Fruit fly (Drosophila melanogaster) Kc167 (cell line): ENCODE measurements around the gene Lcp65Aa.
"Not testable (repeated sequence)": the region's sequence is repeated elsewhere in the genome, so short reads cannot be mapped to it uniquely, and the experiment has no call there.

ENCODE experiments used
- Myc ChIP-seq: fragments of >200 bp; optimal IDR thresholded peaks from 2 replicates; lab custom pipeline; 2017; ENCODE audit warnings: missing external identifiers
- Sin3A ChIP-seq: fragments of >200 bp; optimal IDR thresholded peaks from 2 replicates; lab custom pipeline; 2018; ENCODE audit warnings: missing external identifiers
- h ChIP-seq: fragments of >200 bp; optimal IDR thresholded peaks from 3 replicates; lab custom pipeline; 2018; ENCODE audit warnings: missing external identifiers
- insv ChIP-seq: fragments of >200 bp; optimal IDR thresholded peaks from 3 replicates; lab custom pipeline; 2018; ENCODE audit warnings: missing external identifiers
- psq ChIP-seq: fragments of >200 bp; optimal IDR thresholded peaks from 2 replicates; lab custom pipeline; 2017; ENCODE audit warnings: missing external identifiers
- ttk ChIP-seq: sonication (Bioruptor generic); optimal IDR thresholded peaks from 2 replicates; lab custom pipeline; 2017; ENCODE audit warnings: missing external identifiers

The Lcp65Aa gene

DNA sequence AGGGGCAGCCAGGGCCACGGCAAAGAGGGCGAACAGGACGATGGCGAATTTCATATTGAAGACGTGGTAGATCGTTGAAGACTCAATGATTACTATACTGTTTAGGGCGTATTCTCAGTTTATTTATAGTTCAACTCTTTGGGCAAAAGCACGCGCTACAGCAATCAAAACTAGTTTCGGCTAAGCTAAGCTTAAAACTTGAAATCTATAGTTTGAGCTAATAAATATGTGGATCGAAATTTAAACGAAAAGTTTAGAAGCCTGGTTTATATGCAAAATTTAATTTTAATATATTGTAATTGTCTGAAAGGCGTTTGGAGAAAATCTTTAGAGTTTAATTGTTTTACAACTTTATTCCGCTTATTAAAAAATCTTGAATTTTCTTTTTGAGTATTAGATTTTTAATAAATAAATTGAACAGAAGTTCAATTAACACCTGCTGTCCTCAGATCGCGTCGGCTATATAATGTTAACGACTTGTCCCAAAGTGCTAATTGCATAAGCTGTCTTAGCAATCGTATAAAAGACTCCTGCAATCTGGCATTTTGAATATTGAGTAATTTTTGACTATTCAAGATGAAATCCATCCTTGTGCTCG is at the start of gene Lcp65Aa, which contains the start of gene Cpr65Ax2:
Gene Lcp65Aa (plus strand): TSS at position 548 of the 598 bp plus-strand sequence.
Gene Cpr65Ax2 (minus strand): TSS at position 101 of the 598 bp plus-strand sequence.
- TF ChIP-seq Sin3A (lab: Kevin White, UChicago); insv (lab: Kevin White, UChicago); h: not testable (repeated sequence)

DNA sequence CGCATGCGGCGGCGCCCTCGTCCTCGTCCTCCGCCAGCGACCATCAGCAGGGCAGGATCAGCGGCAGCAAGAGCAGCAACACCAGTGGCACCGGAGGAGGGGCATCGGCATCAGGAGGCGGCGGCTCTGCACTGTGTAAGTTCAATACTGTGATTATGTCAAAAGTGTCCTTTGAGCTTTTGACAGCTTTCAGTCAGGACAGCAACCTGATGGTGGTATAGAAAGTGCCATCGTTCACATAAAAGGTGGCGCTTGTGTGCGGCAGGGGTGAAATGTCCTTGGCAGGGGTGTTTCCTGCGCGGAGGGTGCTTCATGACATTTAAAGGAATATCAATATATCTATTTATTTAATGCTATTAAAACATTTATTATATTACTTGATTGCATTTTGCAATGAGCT is 47.4 kb upstream of the Lcp65Aa start:
- TF ChIP-seq insv (lab: Kevin White, UChicago), result no peak
- no peak for TF ChIP-seq Sin3A (lab: Kevin White, UChicago)

DNA sequence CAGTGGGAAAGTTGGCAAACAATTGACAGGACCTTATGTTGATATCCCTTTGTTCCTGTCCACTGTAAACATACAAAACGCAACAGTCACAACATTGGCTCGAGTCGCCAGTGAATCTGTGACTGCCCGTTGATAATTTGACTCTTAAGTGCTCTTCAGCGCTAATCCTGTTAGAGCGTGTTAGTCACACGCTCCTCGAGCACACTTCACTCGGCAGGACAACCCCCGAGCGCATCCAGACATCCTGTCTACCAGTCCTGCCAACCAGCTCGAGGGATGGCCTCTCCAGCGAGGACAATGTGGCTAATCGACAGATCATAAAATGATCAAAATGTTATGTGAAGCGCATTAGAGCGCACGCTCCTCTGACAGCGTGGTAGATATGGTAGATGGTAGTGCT is 46.6 kb upstream of the Lcp65Aa start:
- TF ChIP-seq insv (lab: Kevin White, UChicago), result no peak
- no peak for TF ChIP-seq ttk (lab: Kevin White, UChicago)
- no peak for TF ChIP-seq h
- TF ChIP-seq Myc (lab: Kevin White, UChicago), result no peak
- no peak for TF ChIP-seq Sin3A (lab: Kevin White, UChicago)
- no peak for TF ChIP-seq psq

DNA sequence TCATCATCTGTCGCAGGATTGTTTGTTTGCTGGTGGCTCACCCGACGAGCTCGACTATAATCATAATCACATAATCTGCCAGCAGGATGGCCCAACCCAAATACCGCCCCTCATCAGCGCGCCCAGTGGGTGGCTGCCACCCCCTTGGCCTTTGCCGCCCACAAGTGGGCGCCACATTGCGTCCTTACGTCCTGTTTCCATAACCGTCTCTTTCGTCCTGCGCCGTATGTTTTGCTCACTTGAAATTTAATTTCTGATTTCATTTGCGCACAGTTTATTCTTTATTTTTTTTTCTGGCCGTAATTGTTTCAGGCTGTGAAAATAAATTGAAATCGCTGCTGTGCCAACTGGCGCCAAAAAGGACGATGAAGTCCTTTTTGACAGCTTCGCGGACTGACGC is 45.7 kb upstream of the Lcp65Aa start:
- TF ChIP-seq h (no peak), Sin3A (lab: Kevin White, UChicago) (no peak), ttk (lab: Kevin White, UChicago) (no peak), psq (no peak), insv (lab: Kevin White, UChicago) (no peak), Myc (lab: Kevin White, UChicago) (no peak)

DNA sequence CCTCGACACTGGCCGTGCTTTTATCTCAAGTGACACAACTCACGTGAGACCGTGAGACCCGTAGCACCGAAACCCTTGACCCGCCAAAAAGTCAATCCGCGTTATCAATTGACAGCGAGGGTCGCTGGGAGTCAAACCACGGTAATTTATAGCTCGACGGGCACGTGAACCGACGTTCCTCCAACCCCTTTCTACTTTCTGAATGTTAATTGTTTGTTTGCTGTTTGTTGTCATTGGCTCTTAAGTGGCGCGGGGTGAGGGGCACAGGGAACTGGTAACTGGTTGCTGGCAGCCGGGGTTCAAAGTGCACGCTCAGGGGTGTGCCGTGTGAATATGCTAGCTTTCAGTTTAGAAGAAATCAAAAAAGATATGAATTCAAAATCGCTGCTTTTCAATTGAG is 44.4 kb upstream of the Lcp65Aa start:
- TF ChIP-seq h (no peak), insv (lab: Kevin White, UChicago) (no peak), psq (no peak), Myc (lab: Kevin White, UChicago) (no peak), Sin3A (lab: Kevin White, UChicago) (no peak), ttk (lab: Kevin White, UChicago) (no peak)

DNA sequence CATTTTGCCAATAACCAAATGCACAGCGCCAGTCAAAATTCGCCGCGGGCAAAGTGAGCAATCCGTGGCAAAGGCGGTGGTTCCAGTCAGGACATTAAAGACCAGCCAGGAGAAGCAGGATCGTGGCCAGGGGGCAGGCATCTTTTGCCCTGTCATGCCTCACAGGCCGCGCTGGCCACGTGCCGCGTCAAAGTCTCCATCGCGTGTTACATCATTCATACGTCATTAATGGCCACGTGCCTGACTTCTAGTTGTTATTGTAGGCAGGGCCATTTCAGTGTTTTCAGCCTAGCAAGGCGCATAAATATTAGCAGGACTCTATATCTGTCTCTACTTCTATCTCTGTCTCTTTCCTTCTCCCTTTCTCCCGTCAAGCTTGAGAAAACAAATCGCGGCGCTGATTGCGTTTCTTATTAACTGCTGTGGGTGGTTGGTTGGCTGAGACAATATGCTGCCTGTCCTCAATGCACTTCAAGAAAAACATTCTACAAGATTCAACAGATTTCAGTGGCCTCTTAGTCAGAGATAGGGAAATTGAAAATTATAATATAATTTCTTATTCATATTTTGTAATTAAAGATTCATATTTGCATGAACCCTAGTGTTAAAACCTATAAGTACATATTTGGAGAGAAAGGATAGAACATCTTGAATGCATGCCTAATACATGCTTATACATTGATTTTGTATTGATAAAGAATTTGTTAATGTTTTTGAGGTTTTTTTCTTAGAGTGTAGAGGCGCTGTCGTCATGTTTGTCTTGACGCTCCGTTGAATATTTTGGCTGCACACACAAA is 42.6 kb upstream of the Lcp65Aa start:
- no peak for TF ChIP-seq psq
- no peak for TF ChIP-seq Myc (lab: Kevin White, UChicago)
- TF ChIP-seq h, result no peak
- no peak for TF ChIP-seq insv (lab: Kevin White, UChicago)
- TF ChIP-seq Sin3A (lab: Kevin White, UChicago), result no peak
- no peak for TF ChIP-seq ttk (lab: Kevin White, UChicago)

DNA sequence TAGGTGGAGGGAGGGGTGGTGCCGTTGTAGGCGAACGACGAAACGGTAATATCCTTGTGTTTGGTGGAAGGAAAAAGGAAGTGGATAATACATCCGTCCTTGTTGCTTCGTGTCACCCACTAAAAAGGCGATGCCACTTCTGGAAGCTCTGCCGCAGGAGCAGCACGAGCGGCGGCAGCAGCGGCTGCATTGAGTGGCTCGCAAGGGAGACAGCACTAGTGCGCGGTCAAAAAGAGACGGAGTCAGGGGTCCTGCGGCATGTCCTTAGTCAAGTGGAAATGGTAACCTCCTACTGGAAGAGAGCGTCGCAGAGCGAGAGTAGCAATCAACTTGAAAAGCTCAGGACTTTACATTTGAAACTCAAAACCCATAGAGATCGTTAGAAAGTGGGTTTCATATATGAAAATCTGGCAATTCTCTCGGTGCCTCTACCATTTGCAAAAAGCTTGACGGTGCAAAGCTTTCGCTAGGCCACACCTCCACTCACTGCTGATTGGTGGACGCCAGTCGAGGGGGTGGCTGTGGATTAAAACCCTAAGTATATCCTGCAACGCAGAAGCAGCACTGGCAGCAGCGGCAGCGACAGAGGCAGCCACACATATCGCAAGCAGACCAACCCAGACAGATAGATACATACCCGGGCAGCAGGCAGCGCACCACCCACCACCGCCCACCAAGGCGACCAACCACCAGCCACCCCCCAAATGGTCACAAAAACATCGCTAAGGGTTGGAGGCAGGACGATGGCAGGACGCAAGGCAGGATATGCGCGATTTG is 40.2 kb upstream of the Lcp65Aa start:
- no peak for TF ChIP-seq h

DNA sequence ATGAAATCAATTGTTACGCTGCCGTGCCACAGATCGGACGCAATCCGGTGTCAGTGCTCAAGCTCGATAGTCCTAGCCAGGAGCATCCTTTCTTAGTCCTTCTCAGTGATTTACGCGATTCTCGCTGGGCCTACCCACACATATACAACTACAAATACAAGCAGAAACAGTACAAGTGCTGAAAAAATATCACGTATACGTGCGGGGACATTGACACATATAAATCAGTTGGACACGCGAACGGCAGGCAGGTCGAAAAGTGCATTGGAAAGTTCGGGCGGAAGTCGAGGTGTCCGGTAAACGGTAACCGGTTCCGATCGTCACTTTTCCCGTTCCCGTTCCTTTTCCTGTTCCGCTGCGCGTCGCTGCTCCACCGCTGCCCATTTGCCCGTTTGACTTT is 39.6 kb upstream of the Lcp65Aa start:
- TF ChIP-seq psq, result no peak
- no peak for TF ChIP-seq Sin3A (lab: Kevin White, UChicago)
- TF ChIP-seq h, result no peak
- TF ChIP-seq Myc (lab: Kevin White, UChicago), result no peak
- no peak for TF ChIP-seq ttk (lab: Kevin White, UChicago)
- no peak for TF ChIP-seq insv (lab: Kevin White, UChicago)

DNA sequence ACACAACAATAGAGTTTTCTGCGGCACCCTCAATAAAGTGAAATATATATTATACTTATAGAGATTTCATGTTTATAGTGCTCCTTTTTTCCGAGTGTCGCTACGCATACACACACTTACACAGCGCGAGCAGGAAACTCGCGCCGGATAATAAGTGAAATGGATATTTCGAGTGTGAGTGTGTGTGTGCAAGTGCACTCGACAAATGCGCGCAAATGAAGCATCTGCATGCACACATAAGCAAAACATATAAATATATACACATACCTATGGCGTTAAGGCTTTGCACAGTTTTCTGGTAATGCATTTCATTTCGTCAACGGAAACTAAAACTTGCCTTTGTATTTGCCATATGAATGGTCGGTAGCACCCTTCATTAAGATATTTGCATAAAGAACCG is 35.6 kb upstream of the Lcp65Aa start:
- TF ChIP-seq psq, result no peak
- no peak for TF ChIP-seq Sin3A (lab: Kevin White, UChicago)
- TF ChIP-seq h, result no peak
- TF ChIP-seq Myc (lab: Kevin White, UChicago), result no peak
- no peak for TF ChIP-seq ttk (lab: Kevin White, UChicago)
- no peak for TF ChIP-seq insv (lab: Kevin White, UChicago)

DNA sequence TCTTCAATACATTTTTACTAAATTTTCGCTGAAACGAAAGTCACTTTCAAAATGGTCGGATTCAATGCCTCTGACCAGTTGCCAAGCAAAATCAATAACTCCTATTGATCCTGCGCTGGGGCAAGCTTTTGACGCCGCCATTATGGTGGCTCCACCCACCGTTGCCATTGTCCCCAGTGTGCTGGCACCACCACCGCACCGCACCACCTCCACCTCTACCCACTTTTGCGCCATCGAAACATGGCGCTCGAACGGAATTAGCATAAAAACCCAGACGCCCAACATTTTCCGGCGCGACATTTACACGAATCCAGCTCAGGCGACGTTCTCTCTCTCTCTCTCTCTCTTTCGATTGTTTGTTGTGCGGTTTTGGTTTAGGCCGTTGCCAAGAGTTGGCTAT is 34.2 kb upstream of the Lcp65Aa start:
- no peak for TF ChIP-seq insv (lab: Kevin White, UChicago)
- no peak for TF ChIP-seq psq
- no peak for TF ChIP-seq h
- no peak for TF ChIP-seq Sin3A (lab: Kevin White, UChicago)
- no peak for TF ChIP-seq Myc (lab: Kevin White, UChicago)
- TF ChIP-seq ttk (lab: Kevin White, UChicago), result no peak

DNA sequence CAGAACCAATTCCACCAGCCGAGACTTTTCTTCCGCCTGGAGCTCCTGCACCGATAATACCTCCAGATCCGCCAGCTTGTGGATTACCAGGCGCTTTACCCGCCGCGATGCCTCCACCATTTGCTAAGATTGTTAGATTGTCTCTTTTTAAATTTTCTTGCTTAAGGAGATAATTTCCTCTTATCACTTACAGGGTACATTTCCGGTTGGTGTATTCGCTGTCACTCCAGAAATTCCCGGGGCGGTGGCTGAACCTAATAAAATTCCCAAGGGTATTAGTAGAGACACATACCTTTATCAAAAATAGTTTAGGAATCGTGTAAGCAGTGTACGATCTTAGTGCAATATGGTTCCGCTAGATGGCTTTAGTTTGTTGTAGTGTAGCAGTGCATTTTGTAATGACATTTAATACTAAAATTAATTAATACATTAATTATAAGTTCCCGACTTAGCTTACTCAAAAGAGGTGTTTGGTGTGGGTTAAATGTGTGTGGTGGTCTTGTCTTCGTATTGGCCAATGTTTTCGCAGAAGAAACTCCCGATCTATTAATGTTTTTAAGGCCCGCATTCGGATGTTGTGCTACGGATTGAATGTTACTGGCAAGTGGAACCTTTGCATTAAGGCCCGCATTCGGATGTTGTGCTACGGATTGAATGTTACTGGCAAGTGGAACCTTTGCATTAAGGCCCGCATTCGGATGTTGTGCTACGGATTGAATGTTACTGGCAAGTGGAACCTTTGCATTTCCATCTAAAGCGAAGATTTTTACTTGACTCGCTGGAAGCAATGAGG is 26.3 kb upstream of the Lcp65Aa start:
- TF ChIP-seq ttk (lab: Kevin White, UChicago) (no peak), psq (no peak), Myc (lab: Kevin White, UChicago) (no peak), h (no peak), Sin3A (lab: Kevin White, UChicago) (no peak), insv (lab: Kevin White, UChicago) (no peak)

DNA sequence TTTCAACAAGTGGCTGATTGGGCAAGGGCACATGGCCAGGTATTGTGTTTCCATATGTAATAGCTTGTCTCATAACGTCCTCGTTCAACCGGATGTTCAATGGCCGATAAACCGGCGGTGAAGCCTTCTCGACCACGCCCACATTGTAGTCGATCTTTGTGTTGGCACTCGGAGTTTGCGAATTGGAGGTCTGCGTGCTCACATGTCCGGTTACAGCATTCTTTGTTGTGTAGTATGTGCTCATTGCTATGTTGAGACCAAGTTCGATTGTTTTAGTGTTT is 25.8 kb upstream of the Lcp65Aa start:
- no peak for TF ChIP-seq psq
- TF ChIP-seq Sin3A (lab: Kevin White, UChicago), result no peak
- no peak for TF ChIP-seq Myc (lab: Kevin White, UChicago)
- no peak for TF ChIP-seq insv (lab: Kevin White, UChicago)
- TF ChIP-seq h, result no peak
- TF ChIP-seq ttk (lab: Kevin White, UChicago), result no peak
